Worm (Caenorhabditis elegans): Measurements from ENCODE around the gene efl-1.

ce11 chrV:17005189-17005588, 39.7 kb upstream of the efl-1 start, which contains the start of gene srh-131:
- TF ChIP-seq ceh-82 (tag; optimal IDR thresholded peaks at IDR 0.05), result no peak
- no peak for TF ChIP-seq zag-1 (tag; optimal IDR thresholded peaks at IDR 0.05)
